Worm (Caenorhabditis elegans) whole organism, midembryonic: ENCODE measurements around the gene C45H4.18.

ENCODE experiments used
- T22C8.4 ChIP-seq: fragments of 200-800 bp; sonication (Bioruptor generic); IDR thresholded peaks from 2 replicates; pipeline ENCODE4 v1.3.6; 2022; ENCODE audit warnings: missing genetic modification characterization, missing compliant biosample characterization
- cog-1 ChIP-seq: sonication (generic microtip); optimal IDR thresholded peaks from 2 replicates; lab custom pipeline; 2016; ENCODE audit warnings: missing genetic modification characterization, missing compliant biosample characterization
- flt-1 ChIP-seq: fragments of 200-800 bp; sonication (Bioruptor generic); IDR thresholded peaks from 2 replicates; pipeline ENCODE4 v1.3.6; 2022; ENCODE audit warnings: missing genetic modification characterization, missing compliant biosample characterization
- ref-1 ChIP-seq: fragments of 200-800 bp; sonication (Bioruptor generic); conservative IDR thresholded peaks from 2 replicates; pipeline ENCODE4 v1.3.6; 2022; ENCODE audit warnings: missing genetic modification reagents, missing genetic modification characterization, missing compliant biosample characterization
- tab-1 ChIP-seq: fragments of 200-800 bp; sonication (Bioruptor generic); IDR thresholded peaks from 2 replicates; pipeline ENCODE4 v1.3.6; 2022; ENCODE audit warnings: missing genetic modification characterization, missing compliant biosample characterization
- ztf-23 ChIP-seq: fragments of 200-800 bp; sonication (Bioruptor generic); IDR thresholded peaks from 2 replicates; pipeline ENCODE4 v1.3.6; 2022; ENCODE audit warnings: missing genetic modification reagents, missing genetic modification characterization, missing compliant biosample characterization
- ztf-29 ChIP-seq: fragments of 200-800 bp; sonication (Bioruptor generic); IDR thresholded peaks from 2 replicates; pipeline ENCODE4 v1.3.6; 2022; ENCODE audit warnings: missing genetic modification reagents, missing genetic modification characterization, missing compliant biosample characterization

DNA sequence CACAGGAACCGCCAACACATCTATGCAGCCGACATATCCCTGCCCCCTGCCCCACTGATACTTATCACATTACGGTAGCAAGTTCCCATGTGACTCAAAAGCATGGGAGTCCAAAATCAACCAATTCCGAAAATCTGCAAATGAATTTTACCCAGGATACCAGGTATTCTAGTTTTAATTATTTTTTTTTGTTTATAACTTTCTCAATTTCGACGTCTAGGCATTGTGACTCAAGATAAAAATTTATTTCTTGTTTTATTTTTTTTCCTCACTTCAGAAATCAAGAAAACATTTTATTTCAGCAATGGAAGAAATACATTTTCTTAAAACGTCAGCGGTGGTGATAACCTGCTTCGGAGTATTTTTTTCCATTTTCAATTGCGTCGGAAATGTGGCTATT is 23.9 kb upstream of the C45H4.18 start, which contains the start of gene srbc-24:
- TF ChIP-seq cog-1 = no peak
- TF ChIP-seq tab-1 (GFP tag; lab: Robert Waterston, UW) = no peak
- no peak for TF ChIP-seq ztf-29 (GFP tag; lab: Robert Waterston, UW)
- no peak for TF ChIP-seq ref-1
- no peak for TF ChIP-seq flt-1 (GFP tag; lab: Robert Waterston, UW)
- no peak for TF ChIP-seq ztf-23 (GFP tag; lab: Robert Waterston, UW)
- TF ChIP-seq T22C8.4 (GFP tag; lab: Robert Waterston, UW) = no peak
